Fruit fly (Drosophila melanogaster) whole organism, wandering third instar larva: ENCODE results near the gene Pif1A.

Experiments used
- Abd-B ChIP-seq: fragments of >200 bp; optimal IDR thresholded peaks from 2 replicates; lab custom pipeline; 2017; ENCODE audit warnings: missing biosample characterization, missing genetic modification characterization
- CG32264 ChIP-seq: fragments of 200-800 bp; sonication (Bioruptor generic); optimal IDR thresholded peaks from 2 replicates; lab custom pipeline; 2016; ENCODE audit warnings: missing biosample characterization, missing genetic modification characterization
- CG9705 ChIP-seq: fragments of 200-800 bp; sonication (Bioruptor generic); optimal IDR thresholded peaks from 2 replicates; lab custom pipeline; 2018; ENCODE audit warnings: missing biosample characterization, mild to moderate bottlenecking, missing genetic modification characterization
- CrebA ChIP-seq: fragments of 200-800 bp; sonication (Bioruptor generic); optimal IDR thresholded peaks from 2 replicates; lab custom pipeline; 2016; ENCODE audit warnings: missing biosample characterization, mild to moderate bottlenecking, missing genetic modification characterization, borderline replicate concordance
- Dfd ChIP-seq: fragments of >200 bp; optimal IDR thresholded peaks from 2 replicates; lab custom pipeline; 2017; ENCODE audit warnings: missing biosample characterization, missing genetic modification characterization
- Dif ChIP-seq: fragments of 200-275, 200-300 bp; sonication (Bioruptor generic); optimal IDR thresholded peaks from 2 replicates; lab custom pipeline; 2018; ENCODE audit warnings: missing biosample characterization, missing genetic modification characterization; ENCODE audit not compliant: partially characterized antibody
- GATAd ChIP-seq: sonication (Bioruptor generic); optimal IDR thresholded peaks from 2 replicates; lab custom pipeline; 2016; ENCODE audit warnings: missing biosample characterization, missing genetic modification characterization
- HLH106 ChIP-seq: fragments of 200-800 bp; optimal IDR thresholded peaks from 3 replicates; lab custom pipeline; 2019; ENCODE audit warnings: missing biosample characterization, mild to moderate bottlenecking, missing genetic modification characterization, moderate library complexity
- Hnf4 ChIP-seq: fragments of 200-800 bp; sonication (Bioruptor generic); optimal IDR thresholded peaks from 2 replicates; lab custom pipeline; 2016; ENCODE audit warnings: missing biosample characterization, mild to moderate bottlenecking, missing genetic modification characterization
- Hr78 ChIP-seq: fragments of >200 bp; optimal IDR thresholded peaks from 2 replicates; lab custom pipeline; 2017; ENCODE audit warnings: missing biosample characterization, missing genetic modification characterization
- Hr83 ChIP-seq: fragments of 200-300 bp; sonication (Bioruptor generic); optimal IDR thresholded peaks from 2 replicates; lab custom pipeline; 2016; ENCODE audit warnings: missing biosample characterization, mild to moderate bottlenecking, missing genetic modification characterization, moderate library complexity; ENCODE audit not compliant: poor library complexity, severe bottlenecking
- Jra ChIP-seq: sonication (Bioruptor generic); optimal IDR thresholded peaks from 2 replicates; lab custom pipeline; 2016; ENCODE audit warnings: missing biosample characterization, missing genetic modification characterization
- Mio ChIP-seq: sonication (Bioruptor generic); optimal IDR thresholded peaks from 2 replicates; lab custom pipeline; 2016; ENCODE audit warnings: missing biosample characterization, missing genetic modification characterization
- Myc ChIP-seq: fragments of >200 bp; optimal IDR thresholded peaks from 2 replicates; lab custom pipeline; 2017
- N ChIP-seq: fragments of >200 bp; optimal IDR thresholded peaks from 2 replicates; lab custom pipeline; 2018; ENCODE audit warnings: missing biosample characterization, missing external identifiers, missing genetic modification characterization
- OdsH ChIP-seq: fragments of 200-800 bp; sonication (Bioruptor generic); optimal IDR thresholded peaks from 2 replicates; lab custom pipeline; 2016; ENCODE audit warnings: missing biosample characterization, mild to moderate bottlenecking, missing genetic modification characterization
- Rel ChIP-seq, 2 experiments: fragments of 200-800 bp; sonication (Bioruptor generic) in 1 of 2; optimal IDR thresholded peaks; 2 replicates in 1 of 2; 3 replicates in 1 of 2; lab custom pipeline; 2016 to 2019; ENCODE audit warnings: mild to moderate bottlenecking in 2 of 2, missing biosample characterization in 2 of 2, missing genetic modification characterization in 2 of 2, moderate library complexity in 1 of 2
- Sp1 ChIP-seq: fragments of 200-800 bp; sonication (Bioruptor generic); optimal IDR thresholded peaks from 3 replicates; lab custom pipeline; 2019; ENCODE audit warnings: missing biosample characterization, mild to moderate bottlenecking, missing genetic modification characterization, moderate library complexity
- Vsx2 ChIP-seq: fragments of 200-300, 225-300 bp; sonication (Bioruptor generic); optimal IDR thresholded peaks from 2 replicates; lab custom pipeline; 2018; ENCODE audit warnings: missing biosample characterization, missing genetic modification characterization; ENCODE audit not compliant: partially characterized antibody
- br ChIP-seq: fragments of 200-800 bp; sonication (Bioruptor generic); optimal IDR thresholded peaks from 2 replicates; lab custom pipeline; 2016; ENCODE audit warnings: missing biosample characterization, missing genetic modification characterization
- brk ChIP-seq: fragments of 200-800 bp; sonication (Bioruptor generic); optimal IDR thresholded peaks from 2 replicates; lab custom pipeline; 2016; ENCODE audit warnings: missing biosample characterization, mild to moderate bottlenecking, missing genetic modification characterization
- dl ChIP-seq, 2 experiments: fragments of 175-275, 200-275 bp in 1 of 2; fragments of 200-275 bp in 1 of 2; sonication (Bioruptor generic); optimal IDR thresholded peaks; lab custom pipeline; 2018; ENCODE audit warnings: mild to moderate bottlenecking in 2 of 2, missing biosample characterization in 2 of 2, missing genetic modification characterization in 2 of 2, moderate library complexity in 2 of 2; ENCODE audit not compliant: partially characterized antibody in 2 of 2, insufficient read depth in 1 of 2
- dmrt93B ChIP-seq: fragments of 200-800 bp; sonication (Bioruptor generic); optimal IDR thresholded peaks from 2 replicates; lab custom pipeline; 2018; ENCODE audit warnings: missing biosample characterization, mild to moderate bottlenecking, missing genetic modification characterization
- dsf ChIP-seq: sonication (Bioruptor generic); optimal IDR thresholded peaks from 2 replicates; lab custom pipeline; 2016; ENCODE audit warnings: missing biosample characterization, missing genetic modification characterization, borderline replicate concordance
- ey ChIP-seq: fragments of 200-800 bp; sonication (Bioruptor generic); optimal IDR thresholded peaks from 2 replicates; lab custom pipeline; 2016; ENCODE audit warnings: missing biosample characterization, missing genetic modification characterization
- foxo ChIP-seq, 2 experiments: fragments of 200-800 bp; sonication (Bioruptor generic); optimal IDR thresholded peaks; 2 replicates in 1 of 2; 3 replicates in 1 of 2; lab custom pipeline; 2016 to 2017; ENCODE audit warnings: missing biosample characterization in 2 of 2, missing genetic modification characterization in 2 of 2
- fru ChIP-seq: fragments of 200-800 bp; sonication (Bioruptor generic); optimal IDR thresholded peaks from 3 replicates; lab custom pipeline; 2016; ENCODE audit warnings: missing biosample characterization, mild to moderate bottlenecking, missing genetic modification characterization
- h ChIP-seq: fragments of 200-800 bp; sonication (Bioruptor generic); optimal IDR thresholded peaks from 3 replicates; lab custom pipeline; 2016; ENCODE audit warnings: missing biosample characterization, mild to moderate bottlenecking, missing genetic modification characterization
- jim ChIP-seq: fragments of 175-275, 200-325 bp; sonication (Bioruptor generic); optimal IDR thresholded peaks from 2 replicates; lab custom pipeline; 2016; ENCODE audit warnings: missing biosample characterization, mild to moderate bottlenecking, missing genetic modification characterization
- lola ChIP-seq: fragments of >200 bp; optimal IDR thresholded peaks from 2 replicates; lab custom pipeline; 2017; ENCODE audit warnings: missing biosample characterization, missing genetic modification characterization
- pan ChIP-seq: fragments of >200 bp; optimal IDR thresholded peaks from 2 replicates; lab custom pipeline; 2017
- psq ChIP-seq: fragments of 200-800 bp; sonication (Bioruptor generic); optimal IDR thresholded peaks from 3 replicates; lab custom pipeline; 2017; ENCODE audit warnings: missing biosample characterization, mild to moderate bottlenecking, missing genetic modification characterization, moderate library complexity
- rgr ChIP-seq: fragments of 200-800 bp; sonication (Bioruptor generic); optimal IDR thresholded peaks from 3 replicates; lab custom pipeline; 2016; ENCODE audit warnings: missing biosample characterization, mild to moderate bottlenecking, missing genetic modification characterization
- sage ChIP-seq: fragments of 200-800 bp; sonication (Bioruptor generic); optimal IDR thresholded peaks from 2 replicates; lab custom pipeline; 2016; ENCODE audit warnings: missing biosample characterization, mild to moderate bottlenecking, missing genetic modification characterization
- sv ChIP-seq: fragments of 200-800 bp; sonication (Bioruptor generic); optimal IDR thresholded peaks from 3 replicates; lab custom pipeline; 2016; ENCODE audit warnings: missing biosample characterization, missing genetic modification characterization
- tai ChIP-seq: sonication (Bioruptor generic); optimal IDR thresholded peaks from 2 replicates; lab custom pipeline; 2016; ENCODE audit warnings: missing biosample characterization, missing genetic modification characterization
- usp ChIP-seq: fragments of >200 bp; optimal IDR thresholded peaks from 2 replicates; lab custom pipeline; 2017; ENCODE audit warnings: missing biosample characterization, missing genetic modification characterization
- woc ChIP-seq: sonication (Bioruptor generic); optimal IDR thresholded peaks from 2 replicates; lab custom pipeline; 2016; ENCODE audit warnings: missing biosample characterization, mild to moderate bottlenecking, missing genetic modification characterization

Gene Pif1A

DNA sequence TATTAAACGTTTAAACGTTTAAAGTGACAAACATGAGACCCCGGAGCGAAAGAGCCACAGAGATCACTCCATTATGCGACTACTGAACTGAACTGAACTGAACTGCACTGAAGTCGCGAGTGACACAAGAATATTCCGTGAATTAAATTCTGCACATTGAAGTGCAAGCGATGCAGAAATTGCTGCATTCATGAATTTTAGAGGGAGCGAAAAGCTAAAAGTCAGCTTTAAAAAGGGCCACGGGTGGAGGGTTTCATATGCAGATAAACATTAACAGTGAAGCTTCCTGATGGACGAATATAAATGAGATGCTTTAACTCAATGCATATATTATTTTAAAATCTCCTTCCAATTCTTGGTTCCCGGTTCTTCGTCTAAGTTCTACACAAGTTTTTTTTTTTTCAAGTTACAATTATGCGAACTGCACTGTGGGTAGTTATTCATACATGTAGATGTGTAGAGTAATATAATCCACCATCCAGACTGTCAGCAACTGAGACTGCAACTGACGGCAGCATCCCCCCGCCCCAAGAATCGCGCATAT, 46.2 kb upstream of the Pif1A start (continued):
- TF ChIP-seq sage (GFP tag; lab: Kevin White, UChicago) = no peak
- no peak for TF ChIP-seq Rel (GFP tag; optimal IDR thresholded peaks at IDR 0.05; lab: Kevin White, UChicago)
- TF ChIP-seq Rel (tag; optimal IDR thresholded peaks at IDR 0.05; lab: Kevin White, UChicago) = no peak

DNA sequence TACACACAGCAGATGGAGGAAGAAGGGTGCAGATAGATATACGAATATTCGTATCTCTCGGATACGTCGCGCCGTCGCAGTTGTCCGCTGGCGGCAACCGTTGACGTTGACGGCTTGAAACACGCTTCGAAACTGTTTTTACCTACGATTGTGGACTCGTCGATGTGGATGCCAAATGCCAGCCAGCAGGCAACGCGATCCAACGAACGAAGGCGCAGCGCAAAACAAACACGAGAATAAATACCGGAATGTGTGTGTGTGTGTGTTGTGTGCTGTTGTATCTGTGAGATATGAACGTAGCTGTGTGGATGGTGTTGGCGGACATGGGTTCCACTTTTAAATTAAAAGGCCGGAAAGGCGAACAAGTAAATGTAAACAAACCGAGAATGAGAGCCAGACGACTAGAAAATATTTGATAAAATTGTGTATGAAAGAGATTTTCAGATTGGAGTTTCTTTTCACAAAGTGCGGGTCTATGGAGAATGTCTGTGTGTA, 45.2 kb upstream of the Pif1A start:
- TF ChIP-seq tai (GFP tag; lab: Kevin White, UChicago) (peak; percentile 20), foxo (GFP tag; optimal IDR thresholded peaks at IDR 0.05; lab: Kevin White, UChicago) (peak in 1 of 2 experiments; percentile 40), Hr78 (GFP tag; lab: Kevin White, UChicago) (no peak), Hr83 (GFP tag; lab: Kevin White, UChicago) (peak; percentile 90), CrebA (GFP tag; lab: Kevin White, UChicago) (peak; percentile 81), jim (GFP tag; lab: Kevin White, UChicago) (peak; percentile 11), brk (no peak), dl (GFP tag; optimal IDR thresholded peaks at IDR 0.05; lab: Kevin White, UChicago; ENCODE audit: insufficient read depth in 1 of 2, partially characterized antibody in 2 of 2) (no peak), Jra (GFP tag; lab: Kevin White, UChicago) (peak; percentile 24), Rel (GFP tag; optimal IDR thresholded peaks at IDR 0.05; lab: Kevin White, UChicago) (peak; percentile 28), Rel (tag; optimal IDR thresholded peaks at IDR 0.05; lab: Kevin White, UChicago) (peak; percentile 21), usp (GFP tag; lab: Kevin White, UChicago) (no peak), Vsx2 (GFP tag; lab: Kevin White, UChicago) (peak; percentile 50), woc (GFP tag; lab: Kevin White, UChicago) (no peak), pan (lab: Kevin White, UChicago) (no peak), psq (GFP tag; lab: Kevin White, UChicago) (peak; percentile 94), sv (GFP tag; lab: Kevin White, UChicago) (peak; percentile 35), Dfd (GFP tag; lab: Kevin White, UChicago) (no peak), OdsH (GFP tag; lab: Kevin White, UChicago) (peak; percentile 41), Dif (GFP tag; lab: Kevin White, UChicago) (peak; percentile 53), sage (GFP tag; lab: Kevin White, UChicago) (peak; percentile 55), dsf (GFP tag; lab: Kevin White, UChicago) (no peak), br (GFP tag; lab: Kevin White, UChicago) (peak; percentile 52), Hnf4 (GFP tag; lab: Kevin White, UChicago) (peak; percentile 35), lola (no peak), CG32264 (peak; percentile 27), Abd-B (GFP tag; lab: Kevin White, UChicago) (no peak), h (peak; percentile 62), N (GFP tag; lab: Kevin White, UChicago) (no peak), Sp1 (GFP tag; lab: Kevin White, UChicago) (peak; percentile 42), Myc (lab: Kevin White, UChicago) (no peak), fru (GFP tag; lab: Kevin White, UChicago) (peak; percentile 20), Mio (GFP tag; lab: Kevin White, UChicago) (no peak), rgr (GFP tag; lab: Kevin White, UChicago) (peak; percentile 53), GATAd (GFP tag; lab: Kevin White, UChicago) (no peak), ey (no peak), CG9705 (GFP tag; lab: Kevin White, UChicago) (no peak), HLH106 (tag; lab: Kevin White, UChicago) (no peak), dmrt93B (GFP tag; lab: Kevin White, UChicago) (no peak)
